Worm (Caenorhabditis elegans) whole organism, dauer: ENCODE data around the gene Y69H2.15.

Experiments used
- unc-62 ChIP-seq: sonication (generic microtip); optimal IDR thresholded peaks from 2 replicates; lab custom pipeline; 2017; ENCODE audit warnings: missing biosample characterization, missing genetic modification reagents, missing genetic modification characterization

The Y69H2.15 gene

ce11 chrV:18636248-18636647 is 9.6 kb upstream of the Y69H2.15 start, which contains the start of gene egas-3:
Gene egas-3, minus strand, starts transcription at chrV:18636348.
- no peak for TF ChIP-seq unc-62 (GFP tag; lab: Kevin White, UChicago)

- no peak for TF ChIP-seq unc-62 (GFP tag; lab: Kevin White, UChicago)
Measured at ce11 chrV:18631966-18632531, 5.4 kb upstream of the Y69H2.15 start.

ce11 chrV:18628907-18629306 is 2.2 kb upstream of the Y69H2.15 start:
- TF ChIP-seq unc-62 (GFP tag; lab: Kevin White, UChicago), result no peak

ce11 chrV:18627445-18627844 is 781 bp upstream of the Y69H2.15 start:
- TF ChIP-seq unc-62 (GFP tag; lab: Kevin White, UChicago), result no peak

- no peak for TF ChIP-seq unc-62 (GFP tag; lab: Kevin White, UChicago)
Measured at ce11 chrV:18622462-18622861, 4.2 kb downstream of the Y69H2.15 start, which contains the start of gene Y69H2.1. Gene Y69H2.1, minus strand, starts transcription at chrV:18622562.

ce11 chrV:18616287-18616686 is 10.4 kb downstream of the Y69H2.15 start, which contains the start of gene nhr-70:
Gene nhr-70, plus strand, starts transcription at chrV:18616587.
- no peak for TF ChIP-seq unc-62 (GFP tag; lab: Kevin White, UChicago)

- TF ChIP-seq unc-62 (GFP tag; lab: Kevin White, UChicago), result no peak
Measured at ce11 chrV:18614498-18614897, 12.2 kb downstream of the Y69H2.15 start.

- TF ChIP-seq unc-62 (GFP tag; lab: Kevin White, UChicago), result no peak
Measured at ce11 chrV:18613164-18613563, 13.5 kb downstream of the Y69H2.15 start.

- no peak for TF ChIP-seq unc-62 (GFP tag; lab: Kevin White, UChicago)
Measured at ce11 chrV:18605510-18605909, 21.2 kb downstream of the Y69H2.15 start.

ce11 chrV:18597779-18598178 is 28.9 kb downstream of the Y69H2.15 start:
- no peak for TF ChIP-seq unc-62 (GFP tag; lab: Kevin White, UChicago)

- TF ChIP-seq unc-62 (GFP tag; lab: Kevin White, UChicago), result no peak
Measured at ce11 chrV:18596240-18596639, 30.4 kb downstream of the Y69H2.15 start.

ce11 chrV:18592448-18592847 is 34.2 kb downstream of the Y69H2.15 start, which contains the start of gene grdn-1:
Gene grdn-1, plus strand, starts transcription at chrV:18592748.
- no peak for TF ChIP-seq unc-62 (GFP tag; lab: Kevin White, UChicago)

- TF ChIP-seq unc-62 (GFP tag; lab: Kevin White, UChicago), result no peak
Measured at ce11 chrV:18589585-18589984, 37.1 kb downstream of the Y69H2.15 start.

- TF ChIP-seq unc-62 (GFP tag; lab: Kevin White, UChicago), result no peak
Measured at ce11 chrV:18587936-18588335, 38.7 kb downstream of the Y69H2.15 start.

ce11 chrV:18586954-18587353 is 39.7 kb downstream of the Y69H2.15 start:
- TF ChIP-seq unc-62 (GFP tag; lab: Kevin White, UChicago), result no peak

ce11 chrV:18585102-18585501 is 41.6 kb downstream of the Y69H2.15 start:
- TF ChIP-seq unc-62 (GFP tag; lab: Kevin White, UChicago), result no peak

ce11 chrV:18582358-18582757 is 44.3 kb downstream of the Y69H2.15 start, which contains the start of gene txt-14:
Gene txt-14, plus strand, starts transcription at chrV:18582658.
- TF ChIP-seq unc-62 (GFP tag; lab: Kevin White, UChicago), result no peak
